Worm (Caenorhabditis elegans) whole organism, L4 larva: ENCODE results near the gene T12G3.4.

Source experiments
- ama-1 ChIP-seq: fragments of 150-350 bp; optimal IDR thresholded peaks from 2 replicates; lab custom pipeline; 2014; ENCODE audit warnings: inconsistent platforms, mixed read lengths
- daf-16 ChIP-seq, 3 experiments: sonication (generic microtip); optimal IDR thresholded peaks; 2 replicates each; lab custom pipeline; 2016 to 2017; ENCODE audit warnings: missing genetic modification characterization in 3 of 3, missing genetic modification reagents in 3 of 3, mild to moderate bottlenecking in 2 of 3, missing compliant biosample characterization in 2 of 3, missing biosample characterization in 1 of 3, moderate library complexity in 1 of 3
- lin-39 ChIP-seq: fragments of 150-350 bp; optimal IDR thresholded peaks from 2 replicates; lab custom pipeline; 2014; ENCODE audit warnings: missing biosample characterization, missing genetic modification reagents, missing genetic modification characterization
- nhr-25 ChIP-seq: sonication (generic microtip); optimal IDR thresholded peaks from 2 replicates; lab custom pipeline; 2017; ENCODE audit warnings: missing genetic modification characterization, mild to moderate bottlenecking, missing compliant biosample characterization, antibody characterized with exemption, moderate library complexity, borderline replicate concordance; ENCODE audit not compliant: insufficient read depth
- pha-4 ChIP-seq, 2 experiments: fragments of 150-350 bp in 1 of 2; fragments of 200-800 bp in 1 of 2; sonication (Bioruptor generic) in 1 of 2; IDR thresholded peaks in 1 of 2; optimal IDR thresholded peaks in 1 of 2; 2 replicates each; pipeline versions ENCODE4 v1.3.6 to Lab custom; 2014 to 2022; ENCODE audit warnings: missing genetic modification characterization in 2 of 2, missing genetic modification reagents in 2 of 2, missing biosample characterization in 1 of 2, missing compliant biosample characterization in 1 of 2
- ztf-7 ChIP-seq: fragments of 150-350 bp; optimal IDR thresholded peaks from 2 replicates; lab custom pipeline; 2014; ENCODE audit warnings: missing biosample characterization, missing genetic modification characterization

DNA sequence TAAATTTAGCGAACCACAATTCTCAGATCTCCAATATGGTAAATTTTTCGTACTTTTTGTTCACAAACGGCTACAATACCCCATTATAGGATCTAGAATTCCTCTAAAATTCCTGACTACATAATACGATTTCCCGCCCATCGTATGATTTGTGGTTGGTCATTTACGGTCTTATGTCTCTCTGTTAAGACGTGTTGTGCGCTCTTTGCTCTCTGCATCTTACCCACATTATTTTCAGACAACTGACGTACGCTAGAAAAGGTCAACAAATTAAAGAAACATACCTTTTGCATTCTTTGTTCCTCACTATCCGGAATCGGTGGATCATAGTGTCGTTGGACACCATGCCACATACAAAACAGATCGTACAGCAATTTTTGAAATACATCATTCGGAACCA is 5.0 kb upstream of the T12G3.4 start:
- no peak for TF ChIP-seq nhr-25 (tag; lab: Kevin White, UChicago)
- no peak for TF ChIP-seq ama-1 (lab: Kevin White, UChicago)
- no peak for TF ChIP-seq pha-4 (GFP tag; IDR thresholded peaks at IDR 0.05; lab: Robert Waterston, UW)
- TF ChIP-seq pha-4 (tag; optimal IDR thresholded peaks at IDR 0.05; lab: Kevin White, UChicago) = no peak
- no peak for TF ChIP-seq lin-39 (tag; lab: Kevin White, UChicago)
- no peak for TF ChIP-seq daf-16 (GFP tag; optimal IDR thresholded peaks at IDR 0.05; lab: Kevin White, UChicago)
- TF ChIP-seq daf-16 (tag; optimal IDR thresholded peaks at IDR 0.05; lab: Kevin White, UChicago) = peak; percentile 52
- TF ChIP-seq ztf-7 = no peak
